Worm (Caenorhabditis elegans) whole organism, L2 larva: Measurements from ENCODE around the gene F07B10.7.

Source experiments
- F13H6.1 ChIP-seq: sonication (generic microtip); optimal IDR thresholded peaks from 2 replicates; lab custom pipeline; 2016; ENCODE audit warnings: missing genetic modification characterization, missing compliant biosample characterization
- Y55F3AM.14 ChIP-seq: fragments of 200-800 bp; sonication (Bioruptor generic); optimal IDR thresholded peaks from 2 replicates; lab custom pipeline; 2018; ENCODE audit warnings: mild to moderate bottlenecking, missing genetic modification characterization, missing compliant biosample characterization
- ZK546.5 ChIP-seq: sonication (generic microtip); optimal IDR thresholded peaks from 2 replicates; lab custom pipeline; 2017; ENCODE audit warnings: missing biosample characterization, missing genetic modification characterization
- alr-1 ChIP-seq: fragments of 150-350 bp; optimal IDR thresholded peaks from 2 replicates; lab custom pipeline; 2014; ENCODE audit warnings: missing biosample characterization, missing genetic modification characterization
- aly-2 ChIP-seq: fragments of 150-350 bp; optimal IDR thresholded peaks from 2 replicates; lab custom pipeline; 2014; ENCODE audit warnings: missing biosample characterization, missing genetic modification characterization
- ama-1 ChIP-seq: fragments of 150-350 bp; optimal IDR thresholded peaks from 2 replicates; lab custom pipeline; 2018; ENCODE audit warnings: inconsistent platforms
- ceh-16 ChIP-seq: fragments of 150-350 bp; optimal IDR thresholded peaks from 2 replicates; lab custom pipeline; 2014; ENCODE audit warnings: missing biosample characterization, missing genetic modification characterization
- ceh-82 ChIP-seq: fragments of 150-350 bp; optimal IDR thresholded peaks from 2 replicates; lab custom pipeline; 2014; ENCODE audit warnings: missing biosample characterization, missing genetic modification characterization
- crh-2 ChIP-seq: sonication (generic microtip); optimal IDR thresholded peaks from 2 replicates; lab custom pipeline; 2017; ENCODE audit warnings: missing biosample characterization, missing genetic modification characterization
- dmd-4 ChIP-seq: sonication (generic microtip); optimal IDR thresholded peaks from 2 replicates; lab custom pipeline; 2017; ENCODE audit warnings: missing biosample characterization, missing genetic modification characterization
- elt-1 ChIP-seq: fragments of 150-350 bp; optimal IDR thresholded peaks from 2 replicates; lab custom pipeline; 2014; ENCODE audit warnings: missing biosample characterization, missing genetic modification characterization
- elt-3 ChIP-seq: sonication (generic microtip); optimal IDR thresholded peaks from 2 replicates; lab custom pipeline; 2017; ENCODE audit warnings: missing biosample characterization, missing genetic modification characterization
- lin-11 ChIP-seq: fragments of 150-350 bp; sonication (generic microtip); optimal IDR thresholded peaks from 2 replicates; lab custom pipeline; 2014; ENCODE audit warnings: missing biosample characterization, missing genetic modification characterization, inconsistent platforms, mixed read lengths
- mab-5 ChIP-seq: fragments of 150-350 bp; optimal IDR thresholded peaks from 2 replicates; lab custom pipeline; 2014; ENCODE audit warnings: missing biosample characterization, missing genetic modification characterization
- mdl-1 ChIP-seq, 2 experiments: fragments of 150-350 bp in 1 of 2; sonication (generic microtip) in 1 of 2; optimal IDR thresholded peaks; 2 replicates each; lab custom pipeline; 2017; ENCODE audit warnings: missing biosample characterization in 2 of 2, missing genetic modification characterization in 2 of 2
- nhr-10 ChIP-seq: sonication (generic microtip); optimal IDR thresholded peaks from 2 replicates; lab custom pipeline; 2017; ENCODE audit warnings: missing biosample characterization, missing genetic modification characterization
- nhr-11 ChIP-seq: fragments of 150-350 bp; optimal IDR thresholded peaks from 2 replicates; lab custom pipeline; 2014; ENCODE audit warnings: missing biosample characterization, missing genetic modification characterization
- nhr-12 ChIP-seq: fragments of 150-350 bp; optimal IDR thresholded peaks from 2 replicates; lab custom pipeline; 2014; ENCODE audit warnings: missing biosample characterization, missing genetic modification characterization
- nhr-129 ChIP-seq: fragments of 150-350 bp; optimal IDR thresholded peaks from 2 replicates; lab custom pipeline; 2014; ENCODE audit warnings: missing biosample characterization, missing genetic modification characterization
- nhr-21 ChIP-seq: fragments of 150-350 bp; optimal IDR thresholded peaks from 2 replicates; lab custom pipeline; 2014; ENCODE audit warnings: missing biosample characterization, missing genetic modification characterization
- nhr-237 ChIP-seq: fragments of 150-350 bp; optimal IDR thresholded peaks from 2 replicates; lab custom pipeline; 2014; ENCODE audit warnings: missing biosample characterization, missing genetic modification characterization
- nhr-25 ChIP-seq: fragments of 150-350 bp; sonication (generic microtip); optimal IDR thresholded peaks from 3 replicates; lab custom pipeline; 2014; ENCODE audit warnings: missing biosample characterization, missing genetic modification characterization
- nhr-6 ChIP-seq: fragments of 150-350 bp; optimal IDR thresholded peaks from 2 replicates; lab custom pipeline; 2014; ENCODE audit warnings: missing biosample characterization, missing genetic modification characterization
- nhr-77 ChIP-seq: fragments of 150-350 bp; optimal IDR thresholded peaks from 2 replicates; lab custom pipeline; 2014; ENCODE audit warnings: missing biosample characterization, missing genetic modification characterization
- peb-1 ChIP-seq: fragments of 150-350 bp; optimal IDR thresholded peaks from 2 replicates; lab custom pipeline; 2014; ENCODE audit warnings: missing biosample characterization, missing genetic modification characterization
- sem-4 ChIP-seq: fragments of 150-350 bp; optimal IDR thresholded peaks from 2 replicates; lab custom pipeline; 2014; ENCODE audit warnings: missing biosample characterization, missing genetic modification reagents, missing genetic modification characterization
- skn-1 ChIP-seq: sonication (generic microtip); optimal IDR thresholded peaks from 2 replicates; lab custom pipeline; 2017; ENCODE audit warnings: missing biosample characterization, missing genetic modification characterization
- sma-9 ChIP-seq, 2 experiments: fragments of 150-350 bp in 1 of 2; sonication (generic microtip) in 1 of 2; optimal IDR thresholded peaks; 2 replicates each; lab custom pipeline; 2014 to 2016; ENCODE audit warnings: missing genetic modification characterization in 2 of 2, mild to moderate bottlenecking in 1 of 2, missing biosample characterization in 1 of 2, missing compliant biosample characterization in 1 of 2, missing genetic modification reagents in 1 of 2, moderate library complexity in 1 of 2
- snpc-4 ChIP-seq: fragments of 150-350 bp; optimal IDR thresholded peaks from 2 replicates; lab custom pipeline; 2014; ENCODE audit warnings: missing biosample characterization, missing genetic modification characterization
- unc-39 ChIP-seq: fragments of 150-350 bp; optimal IDR thresholded peaks from 2 replicates; lab custom pipeline; 2014; ENCODE audit warnings: missing biosample characterization, missing genetic modification characterization
- unc-55 ChIP-seq: fragments of 150-350 bp; sonication (generic microtip); optimal IDR thresholded peaks from 3 replicates; lab custom pipeline; 2014; ENCODE audit warnings: missing biosample characterization, missing genetic modification reagents, missing genetic modification characterization
- ztf-1 ChIP-seq: fragments of 200-800 bp; sonication (Bioruptor generic); conservative IDR thresholded peaks from 2 replicates; pipeline ENCODE4 v1.3.6; 2022; ENCODE audit warnings: missing genetic modification characterization, missing compliant biosample characterization
- ztf-11 ChIP-seq: sonication (generic microtip); optimal IDR thresholded peaks from 2 replicates; lab custom pipeline; 2017; ENCODE audit warnings: missing biosample characterization, missing genetic modification characterization
- ztf-4 ChIP-seq: fragments of 150-350 bp; optimal IDR thresholded peaks from 2 replicates; lab custom pipeline; 2014; ENCODE audit warnings: missing biosample characterization, missing genetic modification characterization

Gene F07B10.7

DNA sequence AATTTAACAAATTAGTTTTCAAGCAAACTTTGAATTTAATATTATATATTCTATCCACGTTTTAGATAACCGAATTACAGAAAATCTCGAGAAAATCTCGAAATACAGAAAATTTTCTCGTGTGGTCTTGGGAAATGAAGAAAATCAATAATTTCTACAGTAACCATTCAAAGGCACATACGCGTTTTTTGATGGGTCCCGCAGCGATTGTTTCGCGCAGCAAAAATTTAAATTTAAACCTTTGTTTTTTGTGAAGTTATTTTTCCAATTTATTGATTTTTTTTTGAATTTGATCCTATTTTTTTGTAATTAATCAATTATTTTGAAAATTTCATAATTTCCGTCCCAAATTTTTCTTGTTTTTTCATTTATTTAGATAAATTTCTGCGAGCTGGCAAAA, 19.0 kb upstream of the F07B10.7 start:
- TF ChIP-seq mab-5 (tag; lab: Kevin White, UChicago) (no peak), elt-1 (tag; lab: Kevin White, UChicago) (no peak)
- TF ChIP-seq, all 48 proteins: peak for 0

DNA sequence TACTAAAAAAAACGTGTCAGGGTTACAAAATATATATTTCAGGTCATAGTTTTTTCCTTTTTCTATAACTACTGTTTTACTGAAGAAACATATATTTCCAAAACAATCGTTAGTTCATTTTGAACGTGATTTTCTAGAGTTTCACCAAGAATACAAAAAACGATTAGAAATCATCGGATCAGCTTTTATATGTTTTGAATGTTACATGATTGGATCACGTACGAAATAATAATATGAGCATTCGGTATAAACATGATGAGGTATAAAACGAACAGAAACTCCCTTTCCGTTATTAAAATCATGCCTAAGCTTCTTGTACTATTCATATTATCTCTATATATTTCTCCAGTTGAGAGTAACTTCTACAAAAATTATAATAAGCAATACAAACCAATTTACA, 12.3 kb upstream of the F07B10.7 start, which contains the start of gene clec-223:
Gene clec-223 (plus strand): TSS at position 301 of the 400 bp plus-strand sequence.
- TF ChIP-seq sma-9 (GFP tag; optimal IDR thresholded peaks at IDR 0.05; lab: Kevin White, UChicago) (no peak), sma-9 (tag; optimal IDR thresholded peaks at IDR 0.05; lab: Kevin White, UChicago) (no peak), ceh-82 (no peak), nhr-12 (no peak), ztf-1 (GFP tag; lab: Robert Waterston, UW) (no peak), nhr-25 (tag; lab: Kevin White, UChicago) (no peak), nhr-77 (tag; lab: Kevin White, UChicago) (no peak), Y55F3AM.14 (GFP tag; lab: Kevin White, UChicago) (no peak), nhr-10 (no peak), nhr-129 (tag; lab: Kevin White, UChicago) (no peak), peb-1 (tag; lab: Kevin White, UChicago) (no peak), dmd-4 (tag; lab: Kevin White, UChicago) (no peak), ZK546.5 (no peak), ceh-16 (no peak), ama-1 (no peak), nhr-237 (tag; lab: Kevin White, UChicago) (no peak), snpc-4 (tag; lab: Kevin White, UChicago) (no peak), ztf-4 (tag; lab: Kevin White, UChicago) (no peak)

DNA sequence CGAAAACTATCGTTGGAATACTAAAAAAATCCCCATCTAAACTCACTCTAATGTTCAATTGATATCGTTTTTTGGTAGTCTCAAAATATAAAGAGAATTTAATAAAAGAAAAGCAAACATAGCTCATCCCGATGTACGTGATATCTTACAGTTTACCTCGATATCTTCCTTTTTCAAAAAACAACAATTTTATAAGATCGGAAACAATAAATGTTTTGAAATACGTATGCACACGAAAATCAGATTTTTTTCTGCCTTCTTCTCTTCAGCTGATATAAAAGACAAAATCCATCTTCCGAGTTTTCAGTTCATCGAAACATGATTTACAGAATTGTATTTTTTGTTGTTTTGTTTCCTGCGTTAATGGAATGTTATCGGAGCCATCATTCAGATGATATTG, 10.5 kb upstream of the F07B10.7 start, which contains the start of gene clec-222:
Gene clec-222 (plus strand): TSS at position 301 of the 400 bp plus-strand sequence.
- no peak for TF ChIP-seq snpc-4 (tag; lab: Kevin White, UChicago)
- no peak for TF ChIP-seq ztf-11 (tag; lab: Kevin White, UChicago)
- no peak for TF ChIP-seq peb-1 (tag; lab: Kevin White, UChicago)
- TF ChIP-seq nhr-11: no peak
- no peak for TF ChIP-seq nhr-237 (tag; lab: Kevin White, UChicago)
- no peak for TF ChIP-seq skn-1

DNA sequence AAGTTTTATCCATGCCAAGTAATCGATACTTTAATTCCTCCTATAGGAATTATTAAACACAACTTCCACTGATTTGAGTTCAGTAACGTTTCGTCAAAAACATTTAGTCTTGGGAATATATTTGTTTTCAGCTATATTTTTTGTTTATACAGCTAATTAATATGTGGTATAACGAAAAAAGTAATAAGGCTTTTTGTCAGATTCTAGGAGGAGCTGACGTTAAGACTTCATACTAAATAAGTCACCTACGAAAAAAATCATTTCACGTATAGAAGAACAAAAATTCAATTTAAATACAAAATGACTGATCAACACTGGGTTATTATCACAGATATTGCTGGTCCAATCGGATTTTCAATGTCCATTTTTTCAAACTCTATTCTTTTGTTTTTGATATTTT, 8.3 kb upstream of the F07B10.7 start, which contains the start of gene str-115:
Gene str-115 (plus strand): TSS at position 301 of the 400 bp plus-strand sequence.
- no peak for TF ChIP-seq unc-39
- no peak for TF ChIP-seq nhr-21 (tag; lab: Kevin White, UChicago)
- TF ChIP-seq lin-11 (tag; lab: Kevin White, UChicago): no peak
- TF ChIP-seq sem-4 (tag; lab: Kevin White, UChicago): no peak

DNA sequence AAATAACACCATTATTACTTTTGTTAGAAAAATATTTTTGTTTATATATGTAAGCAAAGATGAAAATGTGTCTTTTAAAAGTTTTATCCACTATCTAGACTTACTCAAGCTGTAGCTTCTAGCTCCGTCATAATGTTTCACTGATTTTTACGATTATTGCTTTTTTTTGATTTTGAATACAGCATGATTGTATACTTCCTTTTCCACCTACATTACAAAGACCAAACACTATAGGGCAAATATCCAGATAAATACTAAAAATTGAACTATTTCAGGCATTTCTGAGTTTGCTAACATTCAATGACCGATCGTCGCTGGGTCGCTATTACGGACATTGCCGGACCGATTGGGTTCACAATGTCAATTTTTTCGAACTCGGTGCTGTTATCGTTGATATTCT, 6.2 kb upstream of the F07B10.7 start, which contains the start of gene str-116:
Gene str-116 (plus strand): TSS at position 301 of the 400 bp plus-strand sequence.
- TF ChIP-seq alr-1 (tag; lab: Kevin White, UChicago) (no peak), Y55F3AM.14 (GFP tag; lab: Kevin White, UChicago) (no peak), unc-55 (no peak), sem-4 (tag; lab: Kevin White, UChicago) (no peak), crh-2 (no peak), elt-3 (no peak), nhr-237 (tag; lab: Kevin White, UChicago) (no peak), ZK546.5 (no peak), mdl-1 (tag; optimal IDR thresholded peaks at IDR 0.05; lab: Kevin White, UChicago) (no peak), F13H6.1 (tag; lab: Kevin White, UChicago) (no peak), sma-9 (GFP tag; optimal IDR thresholded peaks at IDR 0.05; lab: Kevin White, UChicago) (no peak), sma-9 (tag; optimal IDR thresholded peaks at IDR 0.05; lab: Kevin White, UChicago) (no peak), peb-1 (tag; lab: Kevin White, UChicago) (no peak), elt-1 (tag; lab: Kevin White, UChicago) (no peak), dmd-4 (tag; lab: Kevin White, UChicago) (no peak), ceh-16 (no peak), ama-1 (no peak), nhr-12 (no peak), nhr-6 (tag; lab: Kevin White, UChicago) (no peak), ceh-82 (no peak), aly-2 (tag; lab: Kevin White, UChicago) (no peak)
- TF ChIP-seq, all 48 proteins: peak for 0
